Fruit fly (Drosophila melanogaster): ENCODE results near the gene t-cup.

Gene t-cup

dm6 chr2L:12529949-12530849 is 33.1 kb upstream of the t-cup start:
- TF ChIP-seq Myc (optimal IDR thresholded peaks at IDR 0.05), result no peak
- TF ChIP-seq ttk (optimal IDR thresholded peaks at IDR 0.05), result no peak
- no peak for TF ChIP-seq psq (optimal IDR thresholded peaks at IDR 0.05)
- no peak for TF ChIP-seq Sin3A (optimal IDR thresholded peaks at IDR 0.05)
- no peak for TF ChIP-seq h (optimal IDR thresholded peaks at IDR 0.05)
- no peak for TF ChIP-seq insv (optimal IDR thresholded peaks at IDR 0.05)

- TF ChIP-seq Myc (optimal IDR thresholded peaks at IDR 0.05) (no peak), ttk (optimal IDR thresholded peaks at IDR 0.05) (no peak)
Measured at dm6 chr2L:12529029-12529948, 32.2 kb upstream of the t-cup start.

- TF ChIP-seq Myc (optimal IDR thresholded peaks at IDR 0.05) (no peak), insv (optimal IDR thresholded peaks at IDR 0.05) (no peak), psq (optimal IDR thresholded peaks at IDR 0.05) (no peak), ttk (optimal IDR thresholded peaks at IDR 0.05) (no peak), Sin3A (optimal IDR thresholded peaks at IDR 0.05) (no peak), h (optimal IDR thresholded peaks at IDR 0.05) (no peak)
Measured at dm6 chr2L:12528376-12528775, 31.2 kb upstream of the t-cup start.

- TF ChIP-seq ttk (optimal IDR thresholded peaks at IDR 0.05) (no peak), h (optimal IDR thresholded peaks at IDR 0.05) (no peak), insv (optimal IDR thresholded peaks at IDR 0.05) (no peak), Myc (optimal IDR thresholded peaks at IDR 0.05) (no peak)
Measured at dm6 chr2L:12527590-12527989, 30.5 kb upstream of the t-cup start.

- TF ChIP-seq h (optimal IDR thresholded peaks at IDR 0.05) (no peak), Sin3A (optimal IDR thresholded peaks at IDR 0.05) (no peak), insv (optimal IDR thresholded peaks at IDR 0.05) (no peak), psq (optimal IDR thresholded peaks at IDR 0.05) (no peak), ttk (optimal IDR thresholded peaks at IDR 0.05) (no peak), Myc (optimal IDR thresholded peaks at IDR 0.05) (no peak)
Measured at dm6 chr2L:12524139-12524538, 27.0 kb upstream of the t-cup start.

- TF ChIP-seq h (optimal IDR thresholded peaks at IDR 0.05), result no peak
- no peak for TF ChIP-seq Sin3A (optimal IDR thresholded peaks at IDR 0.05)
- TF ChIP-seq ttk (optimal IDR thresholded peaks at IDR 0.05), result no peak
- TF ChIP-seq psq (optimal IDR thresholded peaks at IDR 0.05), result no peak
- no peak for TF ChIP-seq Myc (optimal IDR thresholded peaks at IDR 0.05)
- TF ChIP-seq insv (optimal IDR thresholded peaks at IDR 0.05), result no peak
Measured at dm6 chr2L:12521527-12522292, 24.6 kb upstream of the t-cup start.

- TF ChIP-seq Sin3A (optimal IDR thresholded peaks at IDR 0.05) (no peak), insv (optimal IDR thresholded peaks at IDR 0.05) (no peak), Myc (optimal IDR thresholded peaks at IDR 0.05) (no peak)
Measured at dm6 chr2L:12520780-12521526, 23.8 kb upstream of the t-cup start.

dm6 chr2L:12520254-12520653 is 23.1 kb upstream of the t-cup start:
- TF ChIP-seq psq (optimal IDR thresholded peaks at IDR 0.05) (no peak), h (optimal IDR thresholded peaks at IDR 0.05) (no peak), Myc (optimal IDR thresholded peaks at IDR 0.05) (no peak), Sin3A (optimal IDR thresholded peaks at IDR 0.05) (no peak), insv (optimal IDR thresholded peaks at IDR 0.05) (no peak), ttk (optimal IDR thresholded peaks at IDR 0.05) (no peak)

dm6 chr2L:12519216-12519615 is 22.1 kb upstream of the t-cup start:
- TF ChIP-seq h (optimal IDR thresholded peaks at IDR 0.05), result no peak
- TF ChIP-seq insv (optimal IDR thresholded peaks at IDR 0.05), result no peak
- no peak for TF ChIP-seq Myc (optimal IDR thresholded peaks at IDR 0.05)
- TF ChIP-seq Sin3A (optimal IDR thresholded peaks at IDR 0.05), result no peak
- TF ChIP-seq ttk (optimal IDR thresholded peaks at IDR 0.05), result no peak

- no peak for TF ChIP-seq Sin3A (optimal IDR thresholded peaks at IDR 0.05)
- TF ChIP-seq insv (optimal IDR thresholded peaks at IDR 0.05), result no peak
- TF ChIP-seq h (optimal IDR thresholded peaks at IDR 0.05), result no peak
- TF ChIP-seq ttk (optimal IDR thresholded peaks at IDR 0.05), result no peak
- no peak for TF ChIP-seq psq (optimal IDR thresholded peaks at IDR 0.05)
- TF ChIP-seq Myc (optimal IDR thresholded peaks at IDR 0.05), result no peak
Measured at dm6 chr2L:12513866-12514361, 16.8 kb upstream of the t-cup start.

- no peak for TF ChIP-seq Myc (optimal IDR thresholded peaks at IDR 0.05)
- no peak for TF ChIP-seq ttk (optimal IDR thresholded peaks at IDR 0.05)
- no peak for TF ChIP-seq insv (optimal IDR thresholded peaks at IDR 0.05)
- no peak for TF ChIP-seq h (optimal IDR thresholded peaks at IDR 0.05)
Measured at dm6 chr2L:12512520-12512919, 15.4 kb upstream of the t-cup start.

All from Kc167 (cell line).